Worm (Caenorhabditis elegans): Measurements from ENCODE around the gene grl-28.
A peak's percentile ranks its signal among the peaks of the same experiment; 100 is the strongest.

grl-28 gene

ce11 chrV:3582086-3582485, 30.4 kb upstream of the grl-28 start (continued):
- TF ChIP-seq F22D6.2 (tag; optimal IDR thresholded peaks at IDR 0.05) (no peak), K11D2.4 (GFP tag; IDR thresholded peaks at IDR 0.05) (no peak), sdz-38 (tag; optimal IDR thresholded peaks at IDR 0.05) (no peak), dpff-1 (tag; optimal IDR thresholded peaks at IDR 0.05) (no peak), efl-1 (GFP tag; optimal IDR thresholded peaks at IDR 0.05) (no peak), unc-62 (GFP tag; optimal IDR thresholded peaks at IDR 0.05) (no peak), B0261.1 (tag; optimal IDR thresholded peaks at IDR 0.05) (peak; percentile 65), ama-1 (optimal IDR thresholded peaks at IDR 0.05) (no peak), ama-1 (GFP tag; optimal IDR thresholded peaks at IDR 0.05) (peak in 1 of 2 experiments; percentile 86), hlh-12 (tag; optimal IDR thresholded peaks at IDR 0.05) (no peak), zim-3 (tag; optimal IDR thresholded peaks at IDR 0.05) (no peak), snpc-3.4 (tag; optimal IDR thresholded peaks at IDR 0.05) (peak; percentile 62), ceh-91 (GFP tag; IDR thresholded peaks at IDR 0.05) (no peak), F37B4.10 (GFP tag; IDR thresholded peaks at IDR 0.05) (no peak), attf-3 (GFP tag; conservative IDR thresholded peaks at IDR 0.05) (0 out of 2 replicates have a peak, but pooled peaks have one; percentile 13), hrde-1 (tag; optimal IDR thresholded peaks at IDR 0.05; ENCODE audit: borderline replicate concordance) (no peak), madf-8 (GFP tag; conservative IDR thresholded peaks at IDR 0.05) (no peak), rcor-1 (GFP tag; IDR thresholded peaks at IDR 0.05) (peak; percentile 45), cebp-1 (GFP tag; IDR thresholded peaks at IDR 0.05) (no peak), cebp-1 (tag; optimal IDR thresholded peaks at IDR 0.05) (peak; percentile 17), atf-7 (tag; optimal IDR thresholded peaks at IDR 0.05) (no peak), ztf-25 (GFP tag; IDR thresholded peaks at IDR 0.05) (no peak), ceh-40 (GFP tag; IDR thresholded peaks at IDR 0.05) (no peak), tbx-9 (tag; optimal IDR thresholded peaks at IDR 0.05; ENCODE audit: borderline replicate concordance) (no peak), die-1 (tag; optimal IDR thresholded peaks at IDR 0.05) (peak; percentile 54), Y79H2A.3 (GFP tag; conservative IDR thresholded peaks at IDR 0.05) (no peak), cebp-2 (GFP tag; IDR thresholded peaks at IDR 0.05) (no peak), xnd-1 (tag; optimal IDR thresholded peaks at IDR 0.05) (no peak), attf-6 (GFP tag; IDR thresholded peaks at IDR 0.05) (0 out of 2 replicates have a peak, but pooled peaks have one; percentile 13), tbp1 (GFP tag; optimal IDR thresholded peaks at IDR 0.05) (peak; percentile 87), Y56A3A.18 (GFP tag; IDR thresholded peaks at IDR 0.05) (no peak), lin-35 (GFP tag; optimal IDR thresholded peaks at IDR 0.05) (no peak), lin-54 (GFP tag; optimal IDR thresholded peaks at IDR 0.05) (peak; percentile 36), ztf-3 (GFP tag; optimal IDR thresholded peaks at IDR 0.05) (no peak), Y53G8AR.9 (GFP tag; conservative IDR thresholded peaks at IDR 0.05) (0 out of 2 replicates have a peak, but pooled peaks have one; percentile 33), snpc-4 (GFP tag; optimal IDR thresholded peaks at IDR 0.05) (peak; percentile 0), snpc-4 (tag; optimal IDR thresholded peaks at IDR 0.05) (peak in 2 of 4 experiments; percentile 4 to 14), T26A5.8 (tag; optimal IDR thresholded peaks at IDR 0.05) (no peak), lir-1 (GFP tag; conservative IDR thresholded peaks at IDR 0.05) (no peak)

- TF ChIP-seq zfh-2 (GFP tag; conservative IDR thresholded peaks at IDR 0.05) (peak; percentile 65), egrh-3 (GFP tag; IDR thresholded peaks at IDR 0.05) (peak; percentile 6; the same call in 1 of the 2 replicates), ccch-3 (GFP tag; optimal IDR thresholded peaks at IDR 0.05) (no peak), lag-1 (GFP tag; IDR thresholded peaks at IDR 0.05) (0 out of 2 replicates have a peak, but pooled peaks have one; percentile 5)
Measured at ce11 chrV:3581643-3582042, 30.0 kb upstream of the grl-28 start.

Data from whole organism, young adult.